Fruit fly (Drosophila melanogaster): ENCODE measurements around the gene CG17127.
A peak's percentile ranks its signal among the peaks of the same experiment; 100 is the strongest.

dm6 chr2L:10752668-10753067 lies 18.0 kb upstream of the CG17127 start:
- no peak for TF ChIP-seq pan (optimal IDR thresholded peaks at IDR 0.05)
- no peak for TF ChIP-seq psq (optimal IDR thresholded peaks at IDR 0.05)
- peak in 1 of 2 experiments; percentile 31 for TF ChIP-seq EcR (GFP tag; optimal IDR thresholded peaks at IDR 0.05)
- no peak for TF ChIP-seq CG8478 (optimal IDR thresholded peaks at IDR 0.05)

All from whole organism.